Worm (Caenorhabditis elegans) whole organism, L4/young adult: ENCODE results near the gene F36F12.1.

Experiments used
- W03F9.2 ChIP-seq: fragments of 150-350 bp; optimal IDR thresholded peaks from 2 replicates; lab custom pipeline; 2014; ENCODE audit warnings: missing biosample characterization, missing genetic modification characterization
- dao-5 ChIP-seq: sonication (generic microtip); optimal IDR thresholded peaks from 2 replicates; lab custom pipeline; 2016; ENCODE audit warnings: missing genotype, missing genetic modification characterization, moderate library complexity, missing compliant biosample characterization
- him-1 ChIP-seq: sonication (generic microtip); optimal IDR thresholded peaks from 2 replicates; lab custom pipeline; 2016; ENCODE audit warnings: missing genotype, missing genetic modification reagents, missing genetic modification characterization, missing compliant biosample characterization

DNA sequence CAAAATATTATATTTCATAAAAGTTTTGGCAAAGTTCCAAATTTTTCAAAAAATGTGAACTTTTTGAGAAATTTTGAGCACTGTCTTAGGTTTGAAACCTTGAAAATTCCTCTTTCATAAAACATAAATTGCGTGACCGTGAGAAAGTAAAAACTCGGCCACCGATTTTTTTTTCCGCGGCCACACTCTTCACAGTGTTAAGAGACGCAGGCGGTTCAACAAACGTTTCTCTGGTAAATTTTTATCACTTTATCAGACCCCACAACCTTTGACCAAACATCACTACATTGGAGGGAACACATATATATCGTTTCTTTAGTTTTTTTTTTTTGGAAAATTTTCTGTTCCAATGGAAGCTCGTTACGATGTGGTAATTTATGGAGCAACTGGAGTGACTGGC, 19.5 kb upstream of the F36F12.1 start, which contains the start of gene F22F7.2:
- no peak for TF ChIP-seq dao-5 (tag; lab: Kevin White, UChicago)
- TF ChIP-seq him-1 (tag; lab: Kevin White, UChicago): no peak
- TF ChIP-seq W03F9.2 (tag; lab: Kevin White, UChicago): no peak
